Fruit fly (Drosophila melanogaster) whole organism, embryonic: ENCODE measurements around the gene CG12012.

Experiments
- Atf3 ChIP-seq: fragments of 200-800 bp; sonication (Bioruptor generic); optimal IDR thresholded peaks from 3 replicates; lab custom pipeline; 2016; ENCODE audit warnings: missing biosample characterization, missing genetic modification characterization
- CG11723 ChIP-seq: fragments of 200-800 bp; sonication (Bioruptor generic); optimal IDR thresholded peaks from 2 replicates; lab custom pipeline; 2017; ENCODE audit warnings: missing biosample characterization, mild to moderate bottlenecking, missing genetic modification characterization
- CG13624 ChIP-seq: fragments of 200-800 bp; sonication (Bioruptor generic); optimal IDR thresholded peaks from 2 replicates; lab custom pipeline; 2016; ENCODE audit warnings: missing biosample characterization, missing genetic modification characterization
- CG5953 ChIP-seq: fragments of 200-800 bp; sonication (Bioruptor generic); IDR thresholded peaks from 2 replicates; pipeline ENCODE4 v1.3.6; 2022; ENCODE audit warnings: missing biosample characterization, missing genetic modification characterization
- CG6813 ChIP-seq: fragments of 200-800 bp; sonication (Bioruptor generic); optimal IDR thresholded peaks from 2 replicates; lab custom pipeline; 2017; ENCODE audit warnings: missing biosample characterization, missing genetic modification characterization, mild to moderate bottlenecking, moderate library complexity, missing genetic modification reagents
- Lhr ChIP-seq: fragments of 200-800 bp; sonication (Bioruptor generic); optimal IDR thresholded peaks from 3 replicates; lab custom pipeline; 2017; ENCODE audit warnings: mild to moderate bottlenecking, missing biosample characterization, missing genetic modification reagents, missing genetic modification characterization
- NFAT ChIP-seq: fragments of 200-800 bp; sonication (Bioruptor generic); IDR thresholded peaks from 2 replicates; pipeline ENCODE4 v1.3.6; 2022; ENCODE audit warnings: missing biosample characterization, missing genetic modification characterization
- Taf1 ChIP-seq: fragments of 200-800 bp; sonication (Bioruptor generic); IDR thresholded peaks from 2 replicates; pipeline ENCODE4 v1.3.6; 2022; ENCODE audit warnings: missing biosample characterization, missing genetic modification characterization
- en ChIP-seq: fragments of 200-800 bp; sonication (Bioruptor generic); optimal IDR thresholded peaks from 2 replicates; lab custom pipeline; 2016; ENCODE audit warnings: missing biosample characterization, missing genetic modification characterization
- lilli ChIP-seq: fragments of 200-800 bp; sonication (Bioruptor generic); optimal IDR thresholded peaks from 3 replicates; lab custom pipeline; 2016; ENCODE audit warnings: missing biosample characterization, missing genetic modification characterization
- sima ChIP-seq: fragments of 200-800 bp; sonication (Bioruptor generic); optimal IDR thresholded peaks from 2 replicates; lab custom pipeline; 2016; ENCODE audit warnings: missing biosample characterization, missing genetic modification characterization

DNA sequence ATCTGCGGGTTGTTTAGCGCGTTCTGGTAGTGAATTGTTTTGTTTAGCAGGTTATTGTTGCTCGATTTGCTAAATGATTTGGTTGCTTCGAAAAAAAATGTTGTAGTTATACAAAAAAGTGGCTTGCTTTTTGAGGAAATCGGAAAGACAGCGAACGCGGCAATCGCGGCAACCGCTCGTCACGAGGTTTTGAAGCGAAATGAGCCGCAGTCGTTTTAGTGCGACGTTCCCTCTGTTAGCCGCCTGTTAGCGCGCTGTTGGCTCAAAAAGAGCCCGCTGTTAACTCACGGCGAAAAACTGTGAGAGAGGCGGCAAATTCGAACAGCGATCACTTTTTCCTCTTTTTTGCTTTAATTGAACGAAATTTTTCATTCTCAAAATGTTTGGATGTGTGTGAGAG lies 41.2 kb downstream of the CG12012 start:
- no peak for TF ChIP-seq CG11723 (GFP tag; lab: Kevin White, UChicago)
- no peak for TF ChIP-seq sima (GFP tag; lab: Kevin White, UChicago)
- TF ChIP-seq en (GFP tag; lab: Kevin White, UChicago) = no peak
- TF ChIP-seq Taf1 (GFP tag; lab: Robert Waterston, UW) = no peak
- TF ChIP-seq lilli (GFP tag; lab: Kevin White, UChicago) = no peak
- TF ChIP-seq Lhr (GFP tag; lab: Kevin White, UChicago) = no peak
- TF ChIP-seq CG13624 (GFP tag; lab: Kevin White, UChicago) = no peak
- no peak for TF ChIP-seq CG6813 (GFP tag; lab: Kevin White, UChicago)
- TF ChIP-seq Atf3 (GFP tag; lab: Kevin White, UChicago) = no peak
- no peak for TF ChIP-seq NFAT (GFP tag; lab: Robert Waterston, UW)
- no peak for TF ChIP-seq CG5953 (GFP tag; lab: Robert Waterston, UW)
